Worm (Caenorhabditis elegans) whole organism, L1 larva: ENCODE results near the gene eor-2.

Source experiments
- blmp-1 ChIP-seq: fragments of 150-350 bp; optimal IDR thresholded peaks from 2 replicates; lab custom pipeline; 2014; ENCODE audit warnings: missing biosample characterization, missing genetic modification characterization
- ceh-82 ChIP-seq, 3 experiments: fragments of 150-350 bp in 1 of 3; sonication (generic microtip) in 2 of 3; optimal IDR thresholded peaks; 2 replicates each; lab custom pipeline; 2014 to 2017; ENCODE audit warnings: missing biosample characterization in 3 of 3, missing genetic modification characterization in 3 of 3
- fos-1 ChIP-seq: fragments of 150-350 bp; optimal IDR thresholded peaks from 2 replicates; lab custom pipeline; 2014; ENCODE audit warnings: missing biosample characterization, missing genetic modification characterization
- lin-15B ChIP-seq: fragments of 150-350 bp; sonication (generic microtip); optimal IDR thresholded peaks from 3 replicates; lab custom pipeline; 2014; ENCODE audit warnings: missing biosample characterization, missing genetic modification characterization
- mep-1 ChIP-seq: fragments of 150-350 bp; optimal IDR thresholded peaks from 2 replicates; lab custom pipeline; 2014; ENCODE audit warnings: missing biosample characterization, missing genetic modification characterization
- nhr-71 ChIP-seq: sonication (generic microtip); optimal IDR thresholded peaks from 2 replicates; lab custom pipeline; 2016; ENCODE audit warnings: mild to moderate bottlenecking, missing genetic modification characterization, moderate library complexity, missing compliant biosample characterization
- rnt-1 ChIP-seq: sonication (generic microtip); optimal IDR thresholded peaks from 2 replicates; lab custom pipeline; 2016; ENCODE audit warnings: mild to moderate bottlenecking, missing genetic modification characterization, moderate library complexity, missing compliant biosample characterization
- skn-1 ChIP-seq: fragments of 150-350 bp; optimal IDR thresholded peaks from 2 replicates; lab custom pipeline; 2014; ENCODE audit warnings: missing biosample characterization, missing genetic modification characterization
- sptf-1 ChIP-seq: fragments of 150-350 bp; optimal IDR thresholded peaks from 2 replicates; lab custom pipeline; 2014; ENCODE audit warnings: missing biosample characterization, missing genetic modification characterization

DNA sequence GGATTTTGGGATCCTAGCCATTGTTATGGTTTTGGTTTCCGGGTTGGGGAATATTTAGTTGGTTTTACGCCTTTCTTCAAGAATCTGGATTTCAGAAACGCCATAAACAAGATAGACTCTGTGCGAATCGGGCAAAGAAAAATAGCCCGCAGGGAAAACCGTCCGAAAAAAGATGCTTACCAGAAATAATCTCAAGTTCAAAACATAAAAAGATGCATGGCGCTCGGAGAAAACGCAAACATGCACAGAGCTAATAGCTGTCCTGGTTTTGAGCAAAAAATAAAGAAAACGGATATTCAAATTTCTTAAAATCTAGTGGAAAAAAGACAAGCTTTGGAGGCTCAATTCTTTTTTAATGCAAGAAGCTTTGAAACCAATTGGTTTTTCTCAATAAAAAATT is 3.6 kb upstream of the eor-2 start, which contains the start of gene C44H4.6:
- no peak for TF ChIP-seq fos-1
- no peak for TF ChIP-seq sptf-1
- no peak for TF ChIP-seq rnt-1
- TF ChIP-seq blmp-1 (tag; lab: Kevin White, UChicago) = no peak
- no peak for TF ChIP-seq ceh-82 (tag; optimal IDR thresholded peaks at IDR 0.05; lab: Kevin White, UChicago)
- TF ChIP-seq mep-1 (tag; lab: Kevin White, UChicago) = no peak
- no peak for TF ChIP-seq skn-1 (tag; lab: Kevin White, UChicago)
- TF ChIP-seq lin-15B (tag; lab: Kevin White, UChicago) = no peak
- TF ChIP-seq nhr-71 (tag; lab: Kevin White, UChicago) = no peak
